Fruit fly (Drosophila melanogaster) whole organism, adult: Measurements from ENCODE around the gene CG8861.

Source experiments
- CG12768 ChIP-seq: fragments of 200-800 bp; sonication (Bioruptor generic); optimal IDR thresholded peaks from 2 replicates; lab custom pipeline; 2017; ENCODE audit warnings: missing biosample characterization, missing genetic modification characterization, mild to moderate bottlenecking, moderate library complexity, missing genetic modification reagents
- CG1620 ChIP-seq: fragments of 200-800 bp; sonication (Bioruptor generic); optimal IDR thresholded peaks from 2 replicates; lab custom pipeline; 2016; ENCODE audit warnings: missing biosample characterization, missing genetic modification characterization
- CG7101 ChIP-seq: fragments of 200-800 bp; sonication (Bioruptor generic); optimal IDR thresholded peaks from 2 replicates; lab custom pipeline; 2018; ENCODE audit warnings: missing biosample characterization, mild to moderate bottlenecking, missing genetic modification characterization, moderate library complexity
- Clk ChIP-seq: fragments of 200-800 bp; sonication (Bioruptor generic); optimal IDR thresholded peaks from 2 replicates; lab custom pipeline; 2017; ENCODE audit warnings: missing biosample characterization, missing genetic modification characterization
- Crg-1 ChIP-seq: fragments of 200-800 bp; sonication (Bioruptor generic); optimal IDR thresholded peaks from 2 replicates; lab custom pipeline; 2016; ENCODE audit warnings: missing biosample characterization, missing genetic modification characterization
- Mnt ChIP-seq: fragments of 200-800 bp; sonication (Bioruptor generic); optimal IDR thresholded peaks from 2 replicates; lab custom pipeline; 2016; ENCODE audit warnings: missing biosample characterization, mild to moderate bottlenecking, missing genetic modification characterization
- cnc ChIP-seq, 2 experiments: fragments of >200 bp; optimal IDR thresholded peaks; 2 replicates each; lab custom pipeline; 2017
- kay ChIP-seq: fragments of 200-800 bp; sonication (Bioruptor generic); peaks from one replicate; lab custom pipeline; 2016; ENCODE audit warnings: missing biosample characterization, missing genetic modification characterization, borderline replicate concordance
- ovo ChIP-seq: fragments of 200-800 bp; sonication (Bioruptor generic); optimal IDR thresholded peaks from 2 replicates; lab custom pipeline; 2016; ENCODE audit warnings: missing biosample characterization, missing genetic modification characterization
- toe ChIP-seq: fragments of 200-800 bp; sonication (Bioruptor generic); optimal IDR thresholded peaks from 2 replicates; lab custom pipeline; 2016; ENCODE audit warnings: missing biosample characterization, missing genetic modification characterization

dm6 chr3R:9347702-9348378 is 19.5 kb upstream of the CG8861 start:
- no peak for TF ChIP-seq CG12768 (GFP tag; lab: Kevin White, UChicago)
- no peak for TF ChIP-seq toe (GFP tag; lab: Kevin White, UChicago)
- TF ChIP-seq Clk, result no peak
- TF ChIP-seq cnc (optimal IDR thresholded peaks at IDR 0.05; lab: Kevin White, UChicago), result no peak
- no peak for TF ChIP-seq Mnt
- TF ChIP-seq ovo (GFP tag; lab: Kevin White, UChicago), result no peak
- no peak for TF ChIP-seq CG7101
- TF ChIP-seq kay (GFP tag; lab: Kevin White, UChicago), result peak; percentile 93
- no peak for TF ChIP-seq Crg-1 (GFP tag; lab: Kevin White, UChicago)
- TF ChIP-seq CG1620 (GFP tag; lab: Kevin White, UChicago), result no peak
